Fruit fly (Drosophila melanogaster) whole organism, embryonic: ENCODE data around the gene AMPdeam.

ENCODE experiments used
- Adf1 ChIP-seq: fragments of 200-800 bp; sonication (Bioruptor generic); IDR thresholded peaks from 2 replicates; pipeline ENCODE4 v1.3.6; 2022; ENCODE audit warnings: missing biosample characterization, missing genetic modification characterization
- Aef1 ChIP-seq: fragments of 200-800 bp; sonication (Bioruptor generic); IDR thresholded peaks from 3 replicates; pipeline ENCODE4 v1.3.6; 2022; ENCODE audit warnings: missing biosample characterization, missing genetic modification characterization
- Antp ChIP-seq: fragments of 200-800 bp; sonication (Bioruptor generic); optimal IDR thresholded peaks from 3 replicates; lab custom pipeline; 2016; ENCODE audit warnings: missing biosample characterization, missing genetic modification characterization
- Blimp-1 ChIP-seq: fragments of 200-800 bp; sonication (Bioruptor generic); optimal IDR thresholded peaks from 3 replicates; lab custom pipeline; 2018; ENCODE audit warnings: missing biosample characterization, missing genetic modification characterization, mild to moderate bottlenecking, moderate library complexity, missing genetic modification reagents
- CG14014 ChIP-seq: fragments of 200-800 bp; sonication (Bioruptor generic); IDR thresholded peaks from 2 replicates; pipeline ENCODE4 v1.3.6; 2022; ENCODE audit warnings: missing biosample characterization, missing genetic modification characterization
- CG15011 ChIP-seq: fragments of 200-800 bp; sonication (Bioruptor generic); optimal IDR thresholded peaks from 3 replicates; lab custom pipeline; 2018; ENCODE audit warnings: missing biosample characterization, mild to moderate bottlenecking, missing genetic modification characterization
- CG15073 ChIP-seq: fragments of 200-800 bp; sonication (Bioruptor generic); optimal IDR thresholded peaks from 2 replicates; lab custom pipeline; 2016; ENCODE audit warnings: missing biosample characterization, missing genetic modification characterization
- CG15601 ChIP-seq: fragments of 200-800 bp; sonication (Bioruptor generic); optimal IDR thresholded peaks from 3 replicates; lab custom pipeline; 2019; ENCODE audit warnings: missing biosample characterization, mild to moderate bottlenecking, missing genetic modification characterization, moderate library complexity
- CG16863 ChIP-seq: fragments of 200-800 bp; sonication (Bioruptor generic); optimal IDR thresholded peaks from 3 replicates; lab custom pipeline; 2016; ENCODE audit warnings: missing biosample characterization, missing genetic modification characterization
- CG17359 ChIP-seq: fragments of 200-800 bp; sonication (Bioruptor generic); optimal IDR thresholded peaks from 3 replicates; lab custom pipeline; 2018; ENCODE audit warnings: missing biosample characterization, mild to moderate bottlenecking, missing genetic modification characterization, moderate library complexity
- CG17361 ChIP-seq: fragments of 200-800 bp; sonication (Bioruptor generic); IDR thresholded peaks from 3 replicates; pipeline ENCODE4 v1.3.6; 2022; ENCODE audit warnings: missing biosample characterization, missing genetic modification characterization
- CG17912 ChIP-seq: fragments of 200-800 bp; sonication (Bioruptor generic); optimal IDR thresholded peaks from 2 replicates; lab custom pipeline; 2018; ENCODE audit warnings: missing biosample characterization, mild to moderate bottlenecking, missing genetic modification characterization
- CG18011 ChIP-seq: fragments of 200-800 bp; sonication (Bioruptor generic); optimal IDR thresholded peaks from 2 replicates; lab custom pipeline; 2017; ENCODE audit warnings: missing biosample characterization, missing genetic modification characterization, mild to moderate bottlenecking, moderate library complexity, missing genotype
- CG2889 ChIP-seq: fragments of 200-800 bp; sonication (Bioruptor generic); IDR thresholded peaks from 3 replicates; pipeline ENCODE4 v1.3.6; 2022; ENCODE audit warnings: missing biosample characterization, missing genetic modification characterization
- CG3726 ChIP-seq: fragments of 200-800 bp; sonication (Bioruptor generic); IDR thresholded peaks from 3 replicates; pipeline ENCODE4, ENCODE4 v1.3.6; 2022; ENCODE audit warnings: missing biosample characterization, missing genetic modification characterization
- CG3838 ChIP-seq: fragments of 200-800 bp; sonication (Bioruptor generic); optimal IDR thresholded peaks from 3 replicates; lab custom pipeline; 2016; ENCODE audit warnings: missing biosample characterization, missing genetic modification characterization
- CG4707 ChIP-seq: fragments of 200-800 bp; sonication (Bioruptor generic); optimal IDR thresholded peaks from 2 replicates; lab custom pipeline; 2018; ENCODE audit warnings: missing biosample characterization, mild to moderate bottlenecking, missing genetic modification characterization, moderate library complexity
- CG5245 ChIP-seq: fragments of 200-800 bp; sonication (Bioruptor generic); optimal IDR thresholded peaks from 3 replicates; lab custom pipeline; 2016; ENCODE audit warnings: missing biosample characterization, missing genetic modification characterization
- CG6175 ChIP-seq: fragments of 200-800 bp; sonication (Bioruptor generic); IDR thresholded peaks from 3 replicates; pipeline ENCODE4 v1.3.6; 2022; ENCODE audit warnings: missing biosample characterization, missing genetic modification characterization
- CG6254 ChIP-seq: fragments of 200-800 bp; sonication (Bioruptor generic); optimal IDR thresholded peaks from 3 replicates; lab custom pipeline; 2017; ENCODE audit warnings: mild to moderate bottlenecking, missing biosample characterization, missing genetic modification reagents, missing genetic modification characterization
- CG6689 ChIP-seq: fragments of 200-800 bp; sonication (Bioruptor generic); IDR thresholded peaks from 2 replicates; pipeline ENCODE4 v1.3.6; 2022; ENCODE audit warnings: missing biosample characterization, missing genetic modification characterization
- CG7372 ChIP-seq: fragments of 200-800 bp; sonication (Bioruptor generic); IDR thresholded peaks from 2 replicates; pipeline ENCODE4 v1.3.6; 2022; ENCODE audit warnings: missing biosample characterization, missing genetic modification characterization
- CG9817 ChIP-seq: fragments of 200-800 bp; sonication (Bioruptor generic); optimal IDR thresholded peaks from 2 replicates; lab custom pipeline; 2018; ENCODE audit warnings: missing biosample characterization, mild to moderate bottlenecking, missing genetic modification characterization, moderate library complexity
- CoRest ChIP-seq: fragments of 200-800 bp; sonication (Bioruptor generic); optimal IDR thresholded peaks from 3 replicates; lab custom pipeline; 2018; ENCODE audit warnings: missing biosample characterization, mild to moderate bottlenecking, missing genetic modification characterization, moderate library complexity
- Dad ChIP-seq: fragments of 200-800 bp; sonication (Bioruptor generic); optimal IDR thresholded peaks from 3 replicates; lab custom pipeline; 2016; ENCODE audit warnings: missing biosample characterization, missing genetic modification characterization
- Elba2 ChIP-seq: fragments of 200-800 bp; sonication (Bioruptor generic); optimal IDR thresholded peaks from 3 replicates; lab custom pipeline; 2016; ENCODE audit warnings: missing biosample characterization, missing genetic modification characterization
- HLHmδ ChIP-seq: fragments of 200-800 bp; sonication (Bioruptor generic); optimal IDR thresholded peaks from 2 replicates; lab custom pipeline; 2018; ENCODE audit warnings: missing biosample characterization, mild to moderate bottlenecking, missing genetic modification characterization, moderate library complexity
- Sox102F ChIP-seq: fragments of 200-800 bp; sonication (Bioruptor generic); optimal IDR thresholded peaks from 2 replicates; lab custom pipeline; 2018; ENCODE audit warnings: missing biosample characterization, mild to moderate bottlenecking, missing genetic modification characterization, moderate library complexity
- Sry-δ ChIP-seq: fragments of 200-800 bp; sonication (Bioruptor generic); optimal IDR thresholded peaks from 2 replicates; lab custom pipeline; 2016; ENCODE audit warnings: missing biosample characterization, missing genetic modification characterization
- Stat92E ChIP-seq, 3 experiments: fragments of >200 bp in 2 of 3; fragments of 200-800 bp in 1 of 3; sonication (Bioruptor generic) in 1 of 3; optimal IDR thresholded peaks; 2 replicates each; lab custom pipeline; 2017 to 2019; ENCODE audit warnings: missing biosample characterization in 3 of 3, missing genetic modification characterization in 3 of 3, mild to moderate bottlenecking in 1 of 3, moderate library complexity in 1 of 3
- bowl ChIP-seq: fragments of 200-800 bp; sonication (Bioruptor generic); IDR thresholded peaks from 2 replicates; pipeline ENCODE4 v1.3.6; 2022; ENCODE audit warnings: missing biosample characterization, missing genetic modification characterization
- cg ChIP-seq: fragments of 200-800 bp; sonication (Bioruptor generic); optimal IDR thresholded peaks from 3 replicates; lab custom pipeline; 2019; ENCODE audit warnings: missing biosample characterization, mild to moderate bottlenecking, missing genetic modification characterization, moderate library complexity
- chinmo ChIP-seq: fragments of 200-800 bp; sonication (Bioruptor generic); IDR thresholded peaks from 4 replicates; pipeline ENCODE4 v1.3.6; 2022; ENCODE audit warnings: missing biosample characterization, missing genetic modification characterization; ENCODE audit not compliant: partially characterized antibody
- dmrt99B ChIP-seq: fragments of 200-800 bp; sonication (Bioruptor generic); optimal IDR thresholded peaks from 2 replicates; lab custom pipeline; 2018; ENCODE audit warnings: missing biosample characterization, mild to moderate bottlenecking, missing genetic modification characterization, moderate library complexity
- fd3F ChIP-seq: fragments of 200-800 bp; sonication (Bioruptor generic); optimal IDR thresholded peaks from 2 replicates; lab custom pipeline; 2018; ENCODE audit warnings: missing biosample characterization, mild to moderate bottlenecking, missing genetic modification characterization, moderate library complexity
- fd96Cb ChIP-seq: fragments of 200-800 bp; sonication (Bioruptor generic); optimal IDR thresholded peaks from 2 replicates; lab custom pipeline; 2018; ENCODE audit warnings: missing biosample characterization, mild to moderate bottlenecking, missing genetic modification characterization, moderate library complexity
- fu2 ChIP-seq: fragments of 200-800 bp; sonication (Bioruptor generic); optimal IDR thresholded peaks from 2 replicates; lab custom pipeline; 2016; ENCODE audit warnings: missing biosample characterization, missing genetic modification characterization
- hb ChIP-seq: fragments of 200-800 bp; sonication (Bioruptor generic); IDR thresholded peaks from 3 replicates; pipeline ENCODE4 v1.3.6; 2022; ENCODE audit warnings: missing biosample characterization, missing genetic modification characterization; ENCODE audit not compliant: partially characterized antibody
- ken ChIP-seq: fragments of 200-800 bp; sonication (Bioruptor generic); IDR thresholded peaks from 3 replicates; pipeline ENCODE4 v1.3.6; 2022; ENCODE audit warnings: missing biosample characterization, missing genetic modification characterization
- maf-S ChIP-seq: fragments of 200-800 bp; sonication (Bioruptor generic); optimal IDR thresholded peaks from 2 replicates; lab custom pipeline; 2016; ENCODE audit warnings: missing biosample characterization, missing genetic modification characterization
- pho ChIP-seq: fragments of 200-800 bp; sonication (Bioruptor generic); optimal IDR thresholded peaks from 2 replicates; lab custom pipeline; 2016; ENCODE audit warnings: missing biosample characterization, missing genetic modification characterization
- psq ChIP-seq: fragments of 200-800 bp; sonication (Bioruptor generic); optimal IDR thresholded peaks from 2 replicates; lab custom pipeline; 2017; ENCODE audit warnings: missing biosample characterization, missing genetic modification characterization
- repo ChIP-seq: fragments of 200-800 bp; sonication (Bioruptor generic); optimal IDR thresholded peaks from 2 replicates; lab custom pipeline; 2016; ENCODE audit warnings: missing biosample characterization, missing genetic modification characterization
- seq ChIP-seq: fragments of 200-800 bp; sonication (Bioruptor generic); IDR thresholded peaks from 2 replicates; pipeline ENCODE4 v1.3.6; 2022; ENCODE audit warnings: missing biosample characterization, missing genetic modification characterization
- ttk ChIP-seq: fragments of 200-800 bp; sonication (Bioruptor generic); IDR thresholded peaks from 2 replicates; pipeline ENCODE4 v2.1.2; 2022; ENCODE audit warnings: missing biosample characterization, missing genetic modification characterization
- unpg ChIP-seq: fragments of 200-800 bp; sonication (Bioruptor generic); optimal IDR thresholded peaks from 3 replicates; lab custom pipeline; 2018; ENCODE audit warnings: missing biosample characterization, mild to moderate bottlenecking, missing genetic modification characterization, moderate library complexity
- zen2 ChIP-seq: fragments of 200-800 bp; sonication (Bioruptor generic); IDR thresholded peaks from 3 replicates; pipeline ENCODE4 v1.3.6; 2022; ENCODE audit warnings: missing biosample characterization, missing genetic modification characterization; ENCODE audit not compliant: partially characterized antibody

The AMPdeam gene

DNA sequence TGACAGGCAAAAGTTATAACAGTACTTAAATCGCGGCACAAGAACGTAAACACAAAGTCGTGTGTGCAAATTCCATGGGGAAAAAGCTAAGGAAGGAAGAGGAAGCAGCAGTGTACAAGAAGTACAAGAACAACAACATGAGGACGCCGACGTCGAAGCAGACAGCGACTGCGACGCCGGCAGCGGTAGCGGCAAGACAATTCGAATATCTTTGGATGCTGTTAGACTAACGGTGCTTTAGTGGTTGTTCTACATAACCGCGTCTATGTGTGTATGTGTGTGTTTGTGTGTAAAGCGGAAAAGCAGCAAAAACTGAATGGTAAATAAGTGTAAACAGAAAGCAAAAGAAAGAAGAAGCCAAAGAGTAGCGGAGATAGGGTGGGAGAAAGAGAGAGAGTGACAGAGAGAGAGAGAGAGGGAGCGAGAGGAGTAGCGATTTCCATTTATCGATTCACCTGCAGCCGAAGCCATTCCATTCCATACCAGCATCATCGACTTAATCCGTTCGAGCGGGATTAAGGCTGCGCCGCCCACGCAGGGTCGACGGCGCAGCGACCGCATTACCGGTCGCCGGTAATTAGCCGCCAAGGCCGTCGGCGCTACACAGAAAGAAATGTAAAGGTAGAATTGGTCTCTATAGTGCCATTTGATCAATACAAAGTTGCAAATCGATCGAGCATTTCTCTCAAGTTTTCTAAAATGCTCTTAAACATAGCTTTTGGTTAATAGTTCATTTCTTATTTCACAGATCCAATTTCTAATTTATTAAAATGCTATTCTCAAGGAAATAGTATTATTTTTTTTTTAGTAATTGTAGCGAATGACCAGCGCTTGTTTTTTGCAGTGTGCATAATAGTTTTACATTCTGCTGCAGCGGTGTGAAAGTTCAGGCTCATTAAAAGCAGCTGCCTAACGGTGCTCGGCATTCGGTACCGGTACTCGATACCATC lies 61.4 kb downstream of the AMPdeam start (continued):
- TF ChIP-seq Blimp-1 (GFP tag; lab: Kevin White, UChicago), result peak; percentile 60
- peak; percentile 60; the same call in 2 of the 3 replicates for TF ChIP-seq CG17361 (GFP tag; lab: Robert Waterston, UW)
- no peak for TF ChIP-seq HLHmδ (GFP tag; lab: Kevin White, UChicago)
- TF ChIP-seq hb (GFP tag; lab: Robert Waterston, UW), result no peak
- peak; percentile 11 for TF ChIP-seq Antp (GFP tag; lab: Kevin White, UChicago)
- TF ChIP-seq CG3726 (GFP tag; lab: Robert Waterston, UW), result no peak
- 0 out of 4 replicates have a peak, but pooled peaks have one; percentile 18 for TF ChIP-seq chinmo
- TF ChIP-seq cg (GFP tag; lab: Kevin White, UChicago), result peak; percentile 63
- peak; percentile 10 for TF ChIP-seq CG15011 (GFP tag; lab: Kevin White, UChicago)
- TF ChIP-seq Sox102F, result peak; percentile 76
- TF ChIP-seq zen2 (GFP tag; lab: Robert Waterston, UW), result no peak
- TF ChIP-seq Dad (GFP tag; lab: Kevin White, UChicago), result no peak
- no peak for TF ChIP-seq CG14014
- peak; percentile 54 for TF ChIP-seq CG6254
- peak; percentile 81 for TF ChIP-seq dmrt99B (tag; lab: Kevin White, UChicago)
- TF ChIP-seq Adf1, result peak; percentile 94
- TF ChIP-seq pho, result peak; percentile 6
- no peak for TF ChIP-seq CG15073 (GFP tag; lab: Kevin White, UChicago)
- TF ChIP-seq ttk (GFP tag; lab: Robert Waterston, UW), result 0 out of 2 replicates have a peak, but pooled peaks have one; percentile 14
- TF ChIP-seq Sry-δ, result no peak
- TF ChIP-seq fd3F, result peak; percentile 5
- peak; percentile 52 for TF ChIP-seq CoRest (tag; lab: Kevin White, UChicago)
- peak; percentile 27; the same call in 1 of the 2 replicates for TF ChIP-seq CG7372 (GFP tag; lab: Robert Waterston, UW)
- peak; percentile 40 for TF ChIP-seq repo (GFP tag; lab: Kevin White, UChicago)
- TF ChIP-seq CG16863 (GFP tag; lab: Kevin White, UChicago), result peak; percentile 54
- TF ChIP-seq CG3838 (GFP tag; lab: Kevin White, UChicago), result no peak
- TF ChIP-seq seq (GFP tag; lab: Robert Waterston, UW), result 0 out of 2 replicates have a peak, but pooled peaks have one; percentile 28
- 0 out of 2 replicates have a peak, but pooled peaks have one; percentile 30 for TF ChIP-seq CG6689 (GFP tag; lab: Robert Waterston, UW)
- TF ChIP-seq CG2889 (GFP tag; lab: Robert Waterston, UW), result no peak
- TF ChIP-seq CG17912 (GFP tag; lab: Kevin White, UChicago), result no peak
- TF ChIP-seq CG6175 (GFP tag; lab: Robert Waterston, UW), result no peak
- TF ChIP-seq bowl (GFP tag; lab: Robert Waterston, UW), result no peak
- no peak for TF ChIP-seq CG4707 (GFP tag; lab: Kevin White, UChicago)
- TF ChIP-seq Elba2 (GFP tag; lab: Kevin White, UChicago), result no peak
- TF ChIP-seq psq, result peak; percentile 31
- no peak for TF ChIP-seq ken
- peak; percentile 48 for TF ChIP-seq fd96Cb (tag; lab: Kevin White, UChicago)
- TF ChIP-seq maf-S (GFP tag; lab: Kevin White, UChicago), result peak; percentile 14
- TF ChIP-seq CG17359 (tag; lab: Kevin White, UChicago), result peak; percentile 78
- TF ChIP-seq CG18011, result no peak
- peak; percentile 13 for TF ChIP-seq CG5245
- TF ChIP-seq CG15601 (tag; lab: Kevin White, UChicago), result peak; percentile 26
- peak; percentile 38 for TF ChIP-seq CG9817
- TF ChIP-seq fu2, result no peak
- TF ChIP-seq Stat92E (GFP tag; optimal IDR thresholded peaks at IDR 0.05; lab: Kevin White, UChicago), result no peak
- peak; percentile 31; the same call in 1 of the 3 replicates for TF ChIP-seq Aef1 (GFP tag; lab: Robert Waterston, UW)
- peak; percentile 67 for TF ChIP-seq unpg (GFP tag; lab: Kevin White, UChicago)
